Fruit fly (Drosophila melanogaster) whole organism, embryonic: Measurements from ENCODE around the gene CG13659.

Source experiments
- Ada2b ChIP-seq: fragments of 200-800 bp; sonication (Bioruptor generic); IDR thresholded peaks from 2 replicates; pipeline ENCODE4 v1.3.6; 2022; ENCODE audit warnings: missing biosample characterization, missing genetic modification characterization
- Awh ChIP-seq: fragments of 200-800 bp; sonication (Bioruptor generic); IDR thresholded peaks from 2 replicates; pipeline ENCODE4, ENCODE4 v1.3.6; 2022; ENCODE audit warnings: missing biosample characterization, missing genetic modification characterization
- B-H2 ChIP-seq: fragments of 200-800 bp; sonication (Bioruptor generic); optimal IDR thresholded peaks from 2 replicates; lab custom pipeline; 2018; ENCODE audit warnings: missing biosample characterization, mild to moderate bottlenecking, missing genetic modification characterization
- Bdp1 ChIP-seq: fragments of 200-800 bp; sonication (Bioruptor generic); optimal IDR thresholded peaks from 3 replicates; lab custom pipeline; 2016; ENCODE audit warnings: missing biosample characterization, missing genetic modification characterization
- CG11247 ChIP-seq: fragments of 200-800 bp; sonication (Bioruptor generic); IDR thresholded peaks from 2 replicates; pipeline ENCODE4 v1.3.6; 2022; ENCODE audit warnings: missing biosample characterization, missing genetic modification characterization
- CG11456 ChIP-seq: fragments of 200-800 bp; sonication (Bioruptor generic); IDR thresholded peaks from 3 replicates; pipeline ENCODE4 v1.3.6; 2022; ENCODE audit warnings: missing biosample characterization, missing genetic modification characterization
- CG12155 ChIP-seq: fragments of 200-800 bp; sonication (Bioruptor generic); optimal IDR thresholded peaks from 3 replicates; lab custom pipeline; 2016; ENCODE audit warnings: missing biosample characterization, missing genetic modification characterization
- CG12299 ChIP-seq: fragments of 200-800 bp; sonication (Bioruptor generic); optimal IDR thresholded peaks from 2 replicates; lab custom pipeline; 2018; ENCODE audit warnings: missing biosample characterization, mild to moderate bottlenecking, missing genetic modification characterization
- CG13775 ChIP-seq: fragments of 200-800 bp; sonication (Bioruptor generic); optimal IDR thresholded peaks from 3 replicates; lab custom pipeline; 2017; ENCODE audit warnings: missing biosample characterization, mild to moderate bottlenecking, missing genetic modification characterization
- CG14014 ChIP-seq: fragments of 200-800 bp; sonication (Bioruptor generic); IDR thresholded peaks from 2 replicates; pipeline ENCODE4 v1.3.6; 2022; ENCODE audit warnings: missing biosample characterization, missing genetic modification characterization
- CG14860 ChIP-seq: fragments of 200-800 bp; sonication (Bioruptor generic); IDR thresholded peaks from 3 replicates; pipeline ENCODE4 v1.3.6; 2022; ENCODE audit warnings: missing biosample characterization, missing genetic modification characterization; ENCODE audit not compliant: partially characterized antibody
- CG14965 ChIP-seq: fragments of 200-800 bp; sonication (Bioruptor generic); optimal IDR thresholded peaks from 2 replicates; lab custom pipeline; 2016; ENCODE audit warnings: missing biosample characterization, missing genetic modification characterization, borderline replicate concordance
- CG15073 ChIP-seq: fragments of 200-800 bp; sonication (Bioruptor generic); optimal IDR thresholded peaks from 2 replicates; lab custom pipeline; 2016; ENCODE audit warnings: missing biosample characterization, missing genetic modification characterization
- CG15269 ChIP-seq: fragments of 200-800 bp; sonication (Bioruptor generic); optimal IDR thresholded peaks from 2 replicates; lab custom pipeline; 2018; ENCODE audit warnings: missing biosample characterization, mild to moderate bottlenecking, missing genetic modification characterization, moderate library complexity
- CG1529 ChIP-seq: fragments of 200-800 bp; sonication (Bioruptor generic); optimal IDR thresholded peaks from 3 replicates; lab custom pipeline; 2018; ENCODE audit warnings: missing biosample characterization, missing genetic modification characterization
- CG16813 ChIP-seq: fragments of 200-800 bp; sonication (Bioruptor generic); IDR thresholded peaks from 3 replicates; pipeline ENCODE4 v1.3.6; 2022; ENCODE audit warnings: missing biosample characterization, missing genetic modification characterization; ENCODE audit not compliant: partially characterized antibody
- CG3838 ChIP-seq: fragments of 200-800 bp; sonication (Bioruptor generic); optimal IDR thresholded peaks from 3 replicates; lab custom pipeline; 2016; ENCODE audit warnings: missing biosample characterization, missing genetic modification characterization
- CG4424 ChIP-seq: fragments of 200-800 bp; sonication (Bioruptor generic); optimal IDR thresholded peaks from 3 replicates; lab custom pipeline; 2016; ENCODE audit warnings: missing biosample characterization, missing genetic modification characterization
- CG4617 ChIP-seq: fragments of 200-800 bp; sonication (Bioruptor generic); optimal IDR thresholded peaks from 3 replicates; lab custom pipeline; 2016; ENCODE audit warnings: missing biosample characterization, missing genetic modification characterization, borderline replicate concordance
- CG4820 ChIP-seq: fragments of 200-800 bp; sonication (Bioruptor generic); optimal IDR thresholded peaks from 3 replicates; lab custom pipeline; 2016; ENCODE audit warnings: missing biosample characterization, missing genetic modification characterization
- CG7987 ChIP-seq: fragments of 200-800 bp; sonication (Bioruptor generic); optimal IDR thresholded peaks from 2 replicates; lab custom pipeline; 2018; ENCODE audit warnings: missing biosample characterization, mild to moderate bottlenecking, missing genetic modification characterization, moderate library complexity
- CG9437 ChIP-seq: fragments of 200-800 bp; sonication (Bioruptor generic); optimal IDR thresholded peaks from 2 replicates; lab custom pipeline; 2018; ENCODE audit warnings: missing biosample characterization, mild to moderate bottlenecking, missing genetic modification characterization
- CG9609 ChIP-seq: fragments of 200-800 bp; sonication (Bioruptor generic); optimal IDR thresholded peaks from 3 replicates; lab custom pipeline; 2016; ENCODE audit warnings: missing biosample characterization, missing genetic modification characterization
- CG9876 ChIP-seq: fragments of 200-800 bp; sonication (Bioruptor generic); optimal IDR thresholded peaks from 2 replicates; lab custom pipeline; 2016; ENCODE audit warnings: missing biosample characterization, missing genetic modification characterization
- Dref ChIP-seq: fragments of 200-800 bp; sonication (Bioruptor generic); IDR thresholded peaks from 2 replicates; pipeline ENCODE4 v1.3.6; 2022; ENCODE audit warnings: missing biosample characterization, missing genetic modification characterization
- Lpt ChIP-seq: fragments of >200 bp; optimal IDR thresholded peaks from 2 replicates; lab custom pipeline; 2018; ENCODE audit warnings: missing biosample characterization, missing genetic modification characterization
- MBD-R2 ChIP-seq: fragments of 200-800 bp; sonication (Bioruptor generic); IDR thresholded peaks from 2 replicates; pipeline ENCODE4 v1.3.6; 2022; ENCODE audit warnings: missing biosample characterization, missing genetic modification characterization
- chn ChIP-seq: fragments of 200-800 bp; sonication (Bioruptor generic); optimal IDR thresholded peaks from 2 replicates; lab custom pipeline; 2016; ENCODE audit warnings: missing biosample characterization, missing genetic modification characterization
- croc ChIP-seq: fragments of 200-800 bp; sonication (Bioruptor generic); conservative IDR thresholded peaks from 3 replicates; pipeline ENCODE4 v1.3.6; 2022; ENCODE audit warnings: missing biosample characterization, missing genetic modification characterization
- emc ChIP-seq: fragments of 200-800 bp; sonication (Bioruptor generic); optimal IDR thresholded peaks from 2 replicates; lab custom pipeline; 2016; ENCODE audit warnings: missing biosample characterization, missing genetic modification characterization
- ftz-f1 ChIP-seq: fragments of 200-800 bp; sonication (Bioruptor generic); optimal IDR thresholded peaks from 2 replicates; lab custom pipeline; 2016; ENCODE audit warnings: missing biosample characterization, missing genetic modification characterization
- gro ChIP-seq: fragments of 200-800 bp; sonication (Bioruptor generic); optimal IDR thresholded peaks from 2 replicates; lab custom pipeline; 2016; ENCODE audit warnings: missing biosample characterization, missing genetic modification characterization
- gsb ChIP-seq: fragments of 200-800 bp; sonication (Bioruptor generic); IDR thresholded peaks from 2 replicates; pipeline ENCODE4 v1.3.6; 2022; ENCODE audit warnings: missing biosample characterization, missing genetic modification characterization
- hkb ChIP-seq, 2 experiments: fragments of 200-800 bp in 1 of 2; fragments of >200 bp in 1 of 2; sonication (Bioruptor generic) in 1 of 2; IDR thresholded peaks in 1 of 2; optimal IDR thresholded peaks in 1 of 2; 2 replicates each; pipeline versions ENCODE4 v1.3.6 to Lab custom; 2017 to 2022; ENCODE audit warnings: missing biosample characterization in 1 of 2, missing genetic modification characterization in 1 of 2
- ind ChIP-seq: fragments of 200-800 bp; sonication (Bioruptor generic); optimal IDR thresholded peaks from 3 replicates; lab custom pipeline; 2016; ENCODE audit warnings: missing biosample characterization, missing genetic modification characterization
- jumu ChIP-seq: fragments of 200-800 bp; sonication (Bioruptor generic); optimal IDR thresholded peaks from 3 replicates; lab custom pipeline; 2016; ENCODE audit warnings: missing biosample characterization, missing genetic modification characterization
- kni ChIP-seq: fragments of 200-800 bp; sonication (Bioruptor generic); optimal IDR thresholded peaks from 3 replicates; lab custom pipeline; 2017; ENCODE audit warnings: mild to moderate bottlenecking, missing biosample characterization, missing genetic modification reagents, missing genetic modification characterization
- lov ChIP-seq, 2 experiments: fragments of 200-800 bp in 1 of 2; fragments of >200 bp in 1 of 2; sonication (Bioruptor generic) in 1 of 2; IDR thresholded peaks in 1 of 2; optimal IDR thresholded peaks in 1 of 2; 2 replicates in 1 of 2; 3 replicates in 1 of 2; pipeline versions ENCODE4 v1.3.6 to Lab custom; 2017 to 2022; ENCODE audit warnings: missing biosample characterization in 1 of 2, missing genetic modification characterization in 1 of 2
- maf-S ChIP-seq: fragments of 200-800 bp; sonication (Bioruptor generic); optimal IDR thresholded peaks from 2 replicates; lab custom pipeline; 2016; ENCODE audit warnings: missing biosample characterization, missing genetic modification characterization
- mirr ChIP-seq: fragments of 200-800 bp; sonication (Bioruptor generic); optimal IDR thresholded peaks from 3 replicates; lab custom pipeline; 2018; ENCODE audit warnings: missing biosample characterization, mild to moderate bottlenecking, missing genetic modification characterization
- p53 ChIP-seq: fragments of 200-800 bp; sonication (Bioruptor generic); optimal IDR thresholded peaks from 2 replicates; lab custom pipeline; 2016; ENCODE audit warnings: missing biosample characterization, missing genetic modification characterization
- ranshi ChIP-seq: fragments of 200-800 bp; sonication (Bioruptor generic); IDR thresholded peaks from 2 replicates; pipeline ENCODE4 v1.3.6; 2022; ENCODE audit warnings: missing biosample characterization, missing genetic modification characterization
- shn ChIP-seq: fragments of 200-800 bp; sonication (Bioruptor generic); optimal IDR thresholded peaks from 3 replicates; lab custom pipeline; 2016; ENCODE audit warnings: missing biosample characterization, missing genetic modification characterization
- sima ChIP-seq: fragments of 200-800 bp; sonication (Bioruptor generic); optimal IDR thresholded peaks from 2 replicates; lab custom pipeline; 2016; ENCODE audit warnings: missing biosample characterization, missing genetic modification characterization
- sr ChIP-seq: fragments of 200-800 bp; sonication (Bioruptor generic); IDR thresholded peaks from 3 replicates; pipeline ENCODE4 v1.3.6; 2022; ENCODE audit warnings: missing biosample characterization, missing genetic modification characterization
- sug ChIP-seq: fragments of 200-800 bp; optimal IDR thresholded peaks from 2 replicates; lab custom pipeline; 2019; ENCODE audit warnings: missing biosample characterization, mild to moderate bottlenecking, missing genetic modification characterization, moderate library complexity
- tin ChIP-seq: fragments of 200-800 bp; sonication (Bioruptor generic); optimal IDR thresholded peaks from 3 replicates; lab custom pipeline; 2016; ENCODE audit warnings: missing biosample characterization, missing genetic modification characterization
- toy ChIP-seq: fragments of 200-800 bp; sonication (Bioruptor generic); IDR thresholded peaks from 2 replicates; pipeline ENCODE4 v1.3.6; 2022; ENCODE audit warnings: missing biosample characterization, missing genetic modification characterization
- twi ChIP-seq: fragments of 200-800 bp; optimal IDR thresholded peaks from 2 replicates; lab custom pipeline; 2019; ENCODE audit warnings: missing biosample characterization, mild to moderate bottlenecking, missing genetic modification characterization, moderate library complexity
- tx ChIP-seq: fragments of 200-800 bp; sonication (Bioruptor generic); optimal IDR thresholded peaks from 2 replicates; lab custom pipeline; 2016; ENCODE audit warnings: missing biosample characterization, missing genetic modification characterization
- usp ChIP-seq: fragments of >200 bp; optimal IDR thresholded peaks from 2 replicates; lab custom pipeline; 2017; ENCODE audit warnings: missing biosample characterization, missing genetic modification characterization
- vvl ChIP-seq: fragments of 200-800 bp; sonication (Bioruptor generic); IDR thresholded peaks from 2 replicates; pipeline ENCODE4 v1.3.6; 2022; ENCODE audit warnings: missing biosample characterization, missing genetic modification characterization

Gene CG13659

DNA sequence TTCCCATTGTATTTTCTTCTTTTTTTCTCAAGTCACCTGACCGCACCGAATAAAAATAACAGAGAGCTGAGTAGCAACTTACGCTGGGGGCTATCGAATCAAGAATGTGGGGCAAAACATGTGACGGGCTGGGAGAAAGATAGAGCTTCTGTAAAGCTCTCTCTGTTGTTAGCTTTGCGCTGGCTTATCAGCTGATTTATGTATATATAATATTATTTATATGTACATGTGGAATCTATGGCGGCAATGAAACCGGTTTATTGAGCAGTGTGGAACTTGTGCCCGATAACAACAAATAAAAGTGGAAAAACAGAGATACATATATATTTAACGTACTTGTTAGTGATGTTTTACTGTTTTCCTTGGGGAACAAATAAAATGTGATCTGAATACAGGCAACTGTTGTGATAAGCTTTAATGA, 7.8 kb upstream of the CG13659 start, which contains the start of gene CG31098 (continued):
- TF ChIP-seq CG11247 (GFP tag; lab: Robert Waterston, UW) (no peak), lov (optimal IDR thresholded peaks at IDR 0.05; lab: Kevin White, UChicago) (no peak), lov (GFP tag; IDR thresholded peaks at IDR 0.05; lab: Robert Waterston, UW) (no peak), toy (GFP tag; lab: Robert Waterston, UW) (no peak), sima (no peak), CG12155 (GFP tag; lab: Kevin White, UChicago) (no peak), vvl (GFP tag; lab: Robert Waterston, UW) (no peak), jumu (GFP tag; lab: Kevin White, UChicago) (no peak), tin (GFP tag; lab: Kevin White, UChicago) (no peak), CG9437 (GFP tag; lab: Kevin White, UChicago) (no peak), CG4617 (GFP tag; lab: Kevin White, UChicago) (no peak), CG4820 (GFP tag; lab: Kevin White, UChicago) (no peak), ranshi (GFP tag; lab: Robert Waterston, UW) (no peak; the same call in 1 of the 2 replicates), Lpt (GFP tag; lab: Kevin White, UChicago) (no peak), hkb (optimal IDR thresholded peaks at IDR 0.05; lab: Kevin White, UChicago) (no peak), hkb (GFP tag; IDR thresholded peaks at IDR 0.05; lab: Robert Waterston, UW) (no peak; the same call in none of the 2 replicates), chn (no peak), CG15073 (GFP tag; lab: Kevin White, UChicago) (no peak), CG13775 (GFP tag; lab: Kevin White, UChicago) (no peak), MBD-R2 (no peak), ftz-f1 (GFP tag; lab: Kevin White, UChicago) (no peak), sug (peak; percentile 90), CG14014 (GFP tag; lab: Robert Waterston, UW) (no peak), usp (GFP tag; lab: Kevin White, UChicago) (no peak), tx (GFP tag; lab: Kevin White, UChicago) (no peak), CG12299 (tag; lab: Kevin White, UChicago) (peak; percentile 35), kni (GFP tag; lab: Kevin White, UChicago) (no peak), CG14965 (no peak), CG1529 (GFP tag; lab: Kevin White, UChicago) (no peak), emc (GFP tag; lab: Kevin White, UChicago) (no peak), gsb (GFP tag; lab: Robert Waterston, UW) (no peak), sr (no peak), maf-S (GFP tag; lab: Kevin White, UChicago) (no peak), CG4424 (GFP tag; lab: Kevin White, UChicago) (no peak), CG3838 (GFP tag; lab: Kevin White, UChicago) (no peak), p53 (GFP tag; lab: Kevin White, UChicago) (no peak), shn (no peak), Awh (GFP tag; lab: Robert Waterston, UW) (no peak), CG14860 (GFP tag; lab: Robert Waterston, UW) (no peak), CG9876 (no peak), ind (GFP tag; lab: Kevin White, UChicago) (no peak), Bdp1 (GFP tag; lab: Kevin White, UChicago) (no peak), CG15269 (peak; percentile 50), croc (GFP tag; lab: Robert Waterston, UW) (no peak), CG9609 (no peak), Ada2b (GFP tag; lab: Robert Waterston, UW) (no peak), Dref (no peak), B-H2 (GFP tag; lab: Kevin White, UChicago) (peak; percentile 61), mirr (GFP tag; lab: Kevin White, UChicago) (peak; percentile 76), gro (GFP tag; lab: Kevin White, UChicago) (no peak), twi (tag; lab: Kevin White, UChicago) (no peak), CG16813 (no peak), CG11456 (GFP tag; lab: Robert Waterston, UW) (no peak), CG7987 (GFP tag; lab: Kevin White, UChicago) (no peak)
